Fruit fly (Drosophila melanogaster) S2 (cell line): ENCODE data around the gene CG42674.

Experiments
- CG8478 ChIP-seq: fragments of >200 bp; optimal IDR thresholded peaks from 2 replicates; lab custom pipeline; 2018
- CTCF ChIP-seq, 2 experiments: fragments of >200 bp; optimal IDR thresholded peaks; 2 replicates each; lab custom pipeline; 2018

- TF ChIP-seq CG8478 (no peak), CTCF (optimal IDR thresholded peaks at IDR 0.05; lab: Kevin White, UChicago) (no peak)
Measured at dm6 chr3L:20230178-20230775, 32.2 kb upstream of the CG42674 start.
